Worm (Caenorhabditis elegans): Measurements from ENCODE around the gene uev-2.

The uev-2 gene

DNA sequence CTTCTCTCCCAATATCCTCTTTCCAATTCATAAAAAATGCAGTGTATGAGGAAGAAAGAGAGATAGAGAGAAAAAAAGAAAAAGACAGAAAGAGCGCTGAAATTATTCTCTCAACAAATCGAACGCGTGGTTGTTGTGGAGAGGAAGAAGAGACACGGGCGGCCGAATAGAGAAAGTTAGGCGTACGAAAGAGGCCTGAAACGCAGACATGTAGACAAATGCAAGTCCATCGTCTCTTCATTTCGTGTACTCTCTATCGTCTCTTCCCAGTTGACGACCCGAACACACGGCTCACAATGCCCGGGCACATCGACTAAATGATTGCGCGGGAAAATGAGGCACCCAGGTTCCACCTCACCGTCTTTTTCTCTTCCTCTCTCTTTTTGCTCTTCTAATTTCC, 38.3 kb downstream of the uev-2 start (continued):
- TF ChIP-seq lir-3 (tag; optimal IDR thresholded peaks at IDR 0.05; ENCODE audit: poor library complexity) (no peak), C34B4.2 (tag; optimal IDR thresholded peaks at IDR 0.05) (no peak), grh-1 (GFP tag; IDR thresholded peaks at IDR 0.05) (no peak), nhr-85 (tag) (peak; percentile 66), lin-39 (tag; optimal IDR thresholded peaks at IDR 0.05) (no peak), pqm-1 (tag; optimal IDR thresholded peaks at IDR 0.05) (no peak), nhr-11 (tag; optimal IDR thresholded peaks at IDR 0.05) (peak; percentile 30), egl-13 (tag; optimal IDR thresholded peaks at IDR 0.05) (peak; percentile 70), snu-23 (GFP tag; optimal IDR thresholded peaks at IDR 0.05) (peak; percentile 69), elt-2 (tag; optimal IDR thresholded peaks at IDR 0.05) (peak; percentile 30), snpc-4 (tag; optimal IDR thresholded peaks at IDR 0.05) (peak; percentile 40), hlh-17 (GFP tag; optimal IDR thresholded peaks at IDR 0.05; ENCODE audit: borderline replicate concordance) (no peak), xbp-1 (tag; optimal IDR thresholded peaks at IDR 0.05) (peak; percentile 30), lin-14 (GFP tag; optimal IDR thresholded peaks at IDR 0.05) (peak; percentile 98), elt-3 (tag; optimal IDR thresholded peaks at IDR 0.05) (peak in 2 of 6 experiments; percentile 4 to 5), mdl-1 (tag; optimal IDR thresholded peaks at IDR 0.05) (peak in 1 of 2 experiments; percentile 46), unc-86 (tag; optimal IDR thresholded peaks at IDR 0.05) (peak; percentile 68), nhr-71 (tag; optimal IDR thresholded peaks at IDR 0.05) (peak; percentile 78), isw-1 (GFP tag; IDR thresholded peaks at IDR 0.05) (peak; percentile 26; the same call in 1 of the 2 replicates), mep-1 (tag; optimal IDR thresholded peaks at IDR 0.05) (peak; percentile 24), ztf-11 (tag; optimal IDR thresholded peaks at IDR 0.05) (no peak), efl-3 (GFP tag; optimal IDR thresholded peaks at IDR 0.05) (no peak), ama-1 (optimal IDR thresholded peaks at IDR 0.05) (no peak), zip-4 (GFP tag; optimal IDR thresholded peaks at IDR 0.05) (no peak), fkh-8 (tag; optimal IDR thresholded peaks at IDR 0.05) (peak; percentile 90), nhr-47 (tag; optimal IDR thresholded peaks at IDR 0.05) (peak; percentile 71), unc-98 (GFP tag; IDR thresholded peaks at IDR 0.05) (no peak), jun-1 (tag; optimal IDR thresholded peaks at IDR 0.05) (peak; percentile 63), mab-9 (GFP tag; IDR thresholded peaks at IDR 0.05) (no peak), fos-1 (tag; optimal IDR thresholded peaks at IDR 0.05) (peak; percentile 16), mef-2 (tag; optimal IDR thresholded peaks at IDR 0.05) (peak; percentile 33), skn-1 (tag; optimal IDR thresholded peaks at IDR 0.05) (peak; percentile 64), ztf-4 (tag; optimal IDR thresholded peaks at IDR 0.05) (peak; percentile 33), unc-30 (tag; optimal IDR thresholded peaks at IDR 0.05) (no peak), nhr-19 (GFP tag; conservative IDR thresholded peaks at IDR 0.05) (peak; percentile 44), nhr-84 (tag; optimal IDR thresholded peaks at IDR 0.05) (no peak), lsy-2 (tag; optimal IDR thresholded peaks at IDR 0.05) (peak; percentile 55 to 64), unc-130 (tag; optimal IDR thresholded peaks at IDR 0.05) (peak; percentile 40), pax-3 (tag; optimal IDR thresholded peaks at IDR 0.05) (peak; percentile 22)

DNA sequence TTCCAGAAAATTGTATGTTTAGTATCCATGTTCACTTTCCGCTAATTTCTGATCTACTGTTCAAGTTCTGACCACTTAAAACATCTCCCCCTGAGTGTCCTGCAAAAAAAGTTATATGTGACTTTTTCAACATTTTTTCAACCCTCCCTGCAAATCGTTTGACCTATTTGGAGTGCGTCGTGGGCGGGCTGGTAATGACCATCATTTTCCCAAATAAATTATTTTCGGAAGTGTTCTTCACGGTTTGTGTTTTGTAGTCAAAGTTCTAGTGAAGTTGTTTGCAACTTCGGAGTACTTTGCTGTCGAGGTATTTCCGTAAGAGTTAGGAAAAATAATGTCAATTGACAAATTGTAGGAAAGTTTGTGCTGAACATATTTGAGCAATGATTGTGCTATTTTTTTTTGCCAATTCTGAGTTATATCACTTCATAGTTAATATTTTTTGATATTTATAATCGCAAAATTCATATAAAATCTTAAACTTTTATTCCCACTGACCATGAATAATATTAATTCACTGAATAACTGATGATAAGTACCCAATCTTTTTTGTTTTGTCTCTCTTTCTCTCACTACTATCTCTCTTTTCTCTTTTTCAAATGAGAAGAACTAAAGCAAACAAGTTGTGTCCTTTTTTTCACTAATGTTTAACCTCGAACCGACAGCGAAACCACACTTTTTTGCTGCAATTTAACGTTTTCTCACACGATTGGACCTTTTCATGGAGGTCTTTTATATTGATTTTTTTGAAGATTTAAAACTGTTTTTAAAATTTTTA, 39.5 kb downstream of the uev-2 start:
- TF ChIP-seq nhr-71 (tag; optimal IDR thresholded peaks at IDR 0.05) (peak; percentile 8), sptf-1 (tag; optimal IDR thresholded peaks at IDR 0.05) (no peak), ces-1 (GFP tag; optimal IDR thresholded peaks at IDR 0.05) (no peak), efl-1 (optimal IDR thresholded peaks at IDR 0.05) (no peak), efl-1 (GFP tag; optimal IDR thresholded peaks at IDR 0.05 in 1 of 2) (peak in 1 of 2 experiments; percentile 29), zag-1 (tag; optimal IDR thresholded peaks at IDR 0.05) (no peak), lin-14 (GFP tag; optimal IDR thresholded peaks at IDR 0.05) (peak; percentile 55), nhr-47 (tag; optimal IDR thresholded peaks at IDR 0.05) (peak; percentile 0), ceh-90 (tag; optimal IDR thresholded peaks at IDR 0.05) (no peak), mep-1 (tag; optimal IDR thresholded peaks at IDR 0.05) (peak; percentile 10), aha-1 (tag; optimal IDR thresholded peaks at IDR 0.05) (no peak), hpl-2 (GFP tag; optimal IDR thresholded peaks at IDR 0.05) (no peak)
